Worm (Caenorhabditis elegans) whole organism, L4 larva: Measurements from ENCODE around the gene snr-5.

Source experiments
- Y5F2A.4 ChIP-seq: fragments of 200-800 bp; sonication (Bioruptor generic); optimal IDR thresholded peaks from 2 replicates; lab custom pipeline; 2018; ENCODE audit warnings: mild to moderate bottlenecking, missing genetic modification characterization, missing compliant biosample characterization
- ZK337.2 ChIP-seq: fragments of 200-800 bp; sonication (Bioruptor generic); IDR thresholded peaks from 2 replicates; pipeline ENCODE4 v1.3.6; 2022; ENCODE audit warnings: missing genetic modification reagents, missing genetic modification characterization, missing compliant biosample characterization
- aha-1 ChIP-seq: fragments of 150-350 bp; peaks from one replicate; lab custom pipeline; 2014; ENCODE audit warnings: missing biosample characterization, missing genetic modification characterization
- arid-1 ChIP-seq: fragments of 200-800 bp; sonication (Bioruptor generic); conservative IDR thresholded peaks from 2 replicates; pipeline ENCODE4 v1.3.6; 2022; ENCODE audit warnings: missing genetic modification reagents, missing genetic modification characterization, missing compliant biosample characterization
- ceh-32 ChIP-seq: sonication (generic microtip); optimal IDR thresholded peaks from 2 replicates; lab custom pipeline; 2016; ENCODE audit warnings: mild to moderate bottlenecking, missing genetic modification characterization, missing compliant biosample characterization; ENCODE audit not compliant: poor library complexity
- ceh-62 ChIP-seq: sonication (generic microtip); optimal IDR thresholded peaks from 2 replicates; lab custom pipeline; 2017; ENCODE audit warnings: missing biosample characterization, missing genetic modification characterization
- ces-1 ChIP-seq: fragments of 150-350 bp; sonication (generic microtip); optimal IDR thresholded peaks from 4 replicates; lab custom pipeline; 2014; ENCODE audit warnings: missing biosample characterization, missing genetic modification reagents, missing genetic modification characterization
- daf-16 ChIP-seq, 3 experiments: sonication (generic microtip); optimal IDR thresholded peaks; 2 replicates each; lab custom pipeline; 2016 to 2017; ENCODE audit warnings: missing genetic modification characterization in 3 of 3, missing genetic modification reagents in 3 of 3, mild to moderate bottlenecking in 2 of 3, missing compliant biosample characterization in 2 of 3, missing biosample characterization in 1 of 3, moderate library complexity in 1 of 3
- daf-19 ChIP-seq: fragments of 200-800 bp; sonication (Bioruptor generic); conservative IDR thresholded peaks from 2 replicates; pipeline ENCODE4 v1.3.6; 2022; ENCODE audit warnings: missing genetic modification characterization, missing compliant biosample characterization
- daf-8 ChIP-seq: fragments of 200-800 bp; sonication (Bioruptor generic); IDR thresholded peaks from 2 replicates; pipeline ENCODE4 v1.3.6; 2022; ENCODE audit warnings: missing genetic modification characterization, missing compliant biosample characterization
- dmd-8 ChIP-seq: fragments of 200-800 bp; sonication (Bioruptor generic); IDR thresholded peaks from 2 replicates; pipeline ENCODE4 v1.3.6; 2022; ENCODE audit warnings: missing genetic modification characterization, missing compliant biosample characterization
- dmd-9 ChIP-seq: fragments of 200-800 bp; sonication (Bioruptor generic); IDR thresholded peaks from 2 replicates; pipeline ENCODE4 v1.3.6; 2022; ENCODE audit warnings: missing genetic modification reagents, missing genetic modification characterization, missing compliant biosample characterization
- fos-1 ChIP-seq: fragments of 150-350 bp; optimal IDR thresholded peaks from 2 replicates; lab custom pipeline; 2014; ENCODE audit warnings: missing biosample characterization, missing genetic modification characterization
- hif-1 ChIP-seq, 2 experiments: sonication (generic microtip); optimal IDR thresholded peaks; 2 replicates each; lab custom pipeline; 2016 to 2017; ENCODE audit warnings: missing compliant biosample characterization in 2 of 2, missing genetic modification characterization in 2 of 2, missing genetic modification reagents in 2 of 2, missing genotype in 2 of 2, mild to moderate bottlenecking in 1 of 2
- hlh-11 ChIP-seq: fragments of 200-800 bp; sonication (Bioruptor generic); optimal IDR thresholded peaks from 2 replicates; lab custom pipeline; 2018; ENCODE audit warnings: mild to moderate bottlenecking, missing genetic modification characterization, missing compliant biosample characterization
- hlh-30 ChIP-seq: sonication (generic microtip); optimal IDR thresholded peaks from 2 replicates; lab custom pipeline; 2017; ENCODE audit warnings: antibody characterized with exemption, mild to moderate bottlenecking, missing genetic modification characterization, missing compliant biosample characterization; ENCODE audit not compliant: insufficient read depth
- hmg-1.1 ChIP-seq: fragments of 200-800 bp; sonication (Bioruptor generic); IDR thresholded peaks from 2 replicates; pipeline ENCODE4 v1.3.6; 2022; ENCODE audit warnings: missing genetic modification reagents, missing genetic modification characterization, missing compliant biosample characterization
- jun-1 ChIP-seq: fragments of 150-350 bp; optimal IDR thresholded peaks from 2 replicates; lab custom pipeline; 2014; ENCODE audit warnings: missing biosample characterization, missing genetic modification reagents, missing genetic modification characterization
- lsy-2 ChIP-seq, 2 experiments: fragments of 150-350 bp in 1 of 2; sonication (generic microtip) in 1 of 2; optimal IDR thresholded peaks; 2 replicates each; lab custom pipeline; 2014 to 2017; ENCODE audit warnings: missing biosample characterization in 2 of 2, missing genetic modification characterization in 2 of 2
- mdl-1 ChIP-seq, 2 experiments: fragments of 150-350 bp in 1 of 2; sonication (generic microtip) in 1 of 2; optimal IDR thresholded peaks; 2 replicates each; lab custom pipeline; 2014 to 2017; ENCODE audit warnings: missing biosample characterization in 2 of 2, missing genetic modification characterization in 2 of 2
- mdt-29 ChIP-seq: fragments of 200-800 bp; sonication (Bioruptor generic); IDR thresholded peaks from 2 replicates; pipeline ENCODE4 v1.3.6; 2022; ENCODE audit warnings: missing genetic modification reagents, missing genetic modification characterization, missing compliant biosample characterization
- mep-1 ChIP-seq: fragments of 150-350 bp; sonication (generic microtip); optimal IDR thresholded peaks from 3 replicates; lab custom pipeline; 2014; ENCODE audit warnings: missing biosample characterization, missing genetic modification characterization
- mxl-2 ChIP-seq: fragments of 200-800 bp; sonication (Bioruptor generic); conservative IDR thresholded peaks from 2 replicates; pipeline ENCODE4 v1.3.6; 2022; ENCODE audit warnings: missing genetic modification reagents, missing genetic modification characterization, missing compliant biosample characterization
- nhr-102 ChIP-seq: sonication (generic microtip); optimal IDR thresholded peaks from 2 replicates; lab custom pipeline; 2016; ENCODE audit warnings: mild to moderate bottlenecking, missing genetic modification characterization, moderate library complexity, missing compliant biosample characterization
- nhr-237 ChIP-seq: sonication (generic microtip); optimal IDR thresholded peaks from 2 replicates; lab custom pipeline; 2017; ENCODE audit warnings: missing biosample characterization, missing genetic modification characterization
- nhr-28 ChIP-seq: fragments of 150-350 bp; optimal IDR thresholded peaks from 2 replicates; lab custom pipeline; 2014; ENCODE audit warnings: missing biosample characterization, missing genetic modification characterization
- nhr-41 ChIP-seq: fragments of 200-800 bp; sonication (Bioruptor generic); IDR thresholded peaks from 2 replicates; pipeline ENCODE4 v1.3.6; 2022; ENCODE audit warnings: missing genetic modification reagents, missing genetic modification characterization, missing compliant biosample characterization
- nhr-42 ChIP-seq: fragments of 200-800 bp; sonication (Bioruptor generic); IDR thresholded peaks from 2 replicates; pipeline ENCODE4 v1.3.6; 2022; ENCODE audit warnings: missing genetic modification characterization, missing compliant biosample characterization
- nhr-6 ChIP-seq: fragments of 150-350 bp; optimal IDR thresholded peaks from 2 replicates; lab custom pipeline; 2014; ENCODE audit warnings: missing biosample characterization, missing genetic modification characterization
- nhr-77 ChIP-seq: fragments of 150-350 bp; optimal IDR thresholded peaks from 2 replicates; lab custom pipeline; 2014; ENCODE audit warnings: missing biosample characterization, missing genetic modification characterization
- pqm-1 ChIP-seq: sonication (generic microtip); optimal IDR thresholded peaks from 2 replicates; lab custom pipeline; 2017; ENCODE audit warnings: missing biosample characterization, missing genetic modification characterization
- set-16 ChIP-seq: fragments of 200-800 bp; sonication (Bioruptor generic); IDR thresholded peaks from 2 replicates; pipeline ENCODE4 v1.3.6; 2022; ENCODE audit warnings: missing genetic modification reagents, missing genetic modification characterization, missing compliant biosample characterization
- skn-1 ChIP-seq: fragments of 150-350 bp; optimal IDR thresholded peaks from 2 replicates; lab custom pipeline; 2014; ENCODE audit warnings: missing biosample characterization, missing genetic modification characterization
- snpc-1.2 ChIP-seq: fragments of 200-800 bp; sonication (Bioruptor generic); IDR thresholded peaks from 2 replicates; pipeline ENCODE4 v1.3.6; 2022; ENCODE audit warnings: missing genetic modification reagents, missing genetic modification characterization, missing compliant biosample characterization
- spr-1 ChIP-seq: sonication (generic microtip); optimal IDR thresholded peaks from 2 replicates; lab custom pipeline; 2016; ENCODE audit warnings: mild to moderate bottlenecking, missing genetic modification characterization, missing compliant biosample characterization
- tra-1 ChIP-seq: fragments of 200-800 bp; sonication (Bioruptor generic); IDR thresholded peaks from 2 replicates; pipeline ENCODE4 v1.3.6; 2022; ENCODE audit warnings: missing genetic modification reagents, missing genetic modification characterization, missing compliant biosample characterization

The snr-5 gene

ce11 chrIII:7858407-7859029, 3.4 kb upstream of the snr-5 start, which contains the start of the genes coq-5 and ufm-1 (continued):
- TF ChIP-seq daf-19 (GFP tag; lab: Robert Waterston, UW) = no peak
- no peak for TF ChIP-seq aha-1 (tag; lab: Kevin White, UChicago)
- TF ChIP-seq lsy-2 (tag; optimal IDR thresholded peaks at IDR 0.05; lab: Kevin White, UChicago) = peak in 1 of 2 experiments; percentile 18
- TF ChIP-seq nhr-102 (tag; lab: Kevin White, UChicago) = peak; percentile 3
- no peak for TF ChIP-seq fos-1 (tag; lab: Kevin White, UChicago)
- TF ChIP-seq ceh-32 = no peak
- TF ChIP-seq mep-1 (tag; lab: Kevin White, UChicago) = peak; percentile 1
- no peak for TF ChIP-seq ceh-62
- TF ChIP-seq skn-1 (tag; lab: Kevin White, UChicago) = no peak
- TF ChIP-seq nhr-77 = no peak
- no peak for TF ChIP-seq nhr-237 (tag; lab: Kevin White, UChicago)
- no peak for TF ChIP-seq jun-1
- no peak for TF ChIP-seq nhr-42 (GFP tag; lab: Robert Waterston, UW)
- TF ChIP-seq arid-1 (GFP tag; lab: Robert Waterston, UW) = no peak
- TF ChIP-seq dmd-9 (GFP tag; lab: Robert Waterston, UW) = no peak
- TF ChIP-seq, all 104 proteins: peak for 8

- no peak for TF ChIP-seq ces-1
- no peak for TF ChIP-seq mxl-2 (GFP tag; lab: Robert Waterston, UW)
- TF ChIP-seq dmd-8 (GFP tag; lab: Robert Waterston, UW) = no peak
- no peak for TF ChIP-seq aha-1 (tag; lab: Kevin White, UChicago)
- TF ChIP-seq mep-1 (tag; lab: Kevin White, UChicago) = no peak
- no peak for TF ChIP-seq mdl-1 (tag; optimal IDR thresholded peaks at IDR 0.05; lab: Kevin White, UChicago)
- TF ChIP-seq nhr-6 (tag; lab: Kevin White, UChicago) = no peak
- no peak for TF ChIP-seq snpc-1.2 (GFP tag; lab: Robert Waterston, UW)
- no peak for TF ChIP-seq hif-1 (tag; optimal IDR thresholded peaks at IDR 0.05; lab: Kevin White, UChicago)
- TF ChIP-seq hlh-30 (tag; lab: Kevin White, UChicago) = no peak
- no peak for TF ChIP-seq mdt-29
- TF ChIP-seq spr-1 (tag; lab: Kevin White, UChicago) = no peak
- TF ChIP-seq set-16 (GFP tag; lab: Robert Waterston, UW) = no peak
- no peak for TF ChIP-seq hmg-1.1 (GFP tag; lab: Robert Waterston, UW)
- TF ChIP-seq Y5F2A.4 (GFP tag; lab: Kevin White, UChicago) = no peak
- no peak for TF ChIP-seq nhr-28 (tag; lab: Kevin White, UChicago)
- no peak for TF ChIP-seq jun-1
- no peak for TF ChIP-seq tra-1 (GFP tag; lab: Robert Waterston, UW)
Measured at ce11 chrIII:7859313-7859712, 2.6 kb upstream of the snr-5 start, which contains the start of gene tomm-7. Gene tomm-7 (plus strand): TSS chrIII:7859613.

- TF ChIP-seq hlh-11 (peak; percentile 3), hlh-30 (tag; lab: Kevin White, UChicago) (peak; percentile 31), daf-16 (GFP tag; optimal IDR thresholded peaks at IDR 0.05; lab: Kevin White, UChicago) (no peak), daf-16 (tag; optimal IDR thresholded peaks at IDR 0.05; lab: Kevin White, UChicago) (peak; percentile 5), nhr-41 (no peak)
Measured at ce11 chrIII:7860885-7861284, 985 bp upstream of the snr-5 start, which contains the start of gene cuc-1. Gene cuc-1 (minus strand): TSS chrIII:7860985.

ce11 chrIII:7865238-7865761, 3.4 kb downstream of the snr-5 start, which contains the start of gene slc-17.3:
Gene slc-17.3 (minus strand): TSS chrIII:7865288.
- TF ChIP-seq ZK337.2 (GFP tag; lab: Robert Waterston, UW) (no peak), daf-8 (GFP tag; lab: Robert Waterston, UW) (no peak), mep-1 (tag; lab: Kevin White, UChicago) (no peak), nhr-28 (tag; lab: Kevin White, UChicago) (peak; percentile 44), pqm-1 (tag; lab: Kevin White, UChicago) (peak; percentile 1), aha-1 (tag; lab: Kevin White, UChicago) (peak; percentile 31), nhr-77 (peak; percentile 16)
